Worm (Caenorhabditis elegans) whole organism, L3 larva: ENCODE data around the gene T25D1.1.

Experiments used
- R02D3.7 ChIP-seq: fragments of 150-350 bp; optimal IDR thresholded peaks from 2 replicates; lab custom pipeline; 2014; ENCODE audit warnings: missing biosample characterization, missing genetic modification characterization
- ZK546.5 ChIP-seq: sonication (generic microtip); optimal IDR thresholded peaks from 2 replicates; lab custom pipeline; 2017; ENCODE audit warnings: missing biosample characterization, missing genetic modification characterization
- aly-2 ChIP-seq: fragments of 150-350 bp; optimal IDR thresholded peaks from 2 replicates; lab custom pipeline; 2014; ENCODE audit warnings: missing biosample characterization, missing genetic modification characterization
- ama-1 ChIP-seq: fragments of 150-350 bp; optimal IDR thresholded peaks from 2 replicates; lab custom pipeline; 2018
- ceh-16 ChIP-seq: sonication (generic microtip); optimal IDR thresholded peaks from 2 replicates; lab custom pipeline; 2017; ENCODE audit warnings: missing biosample characterization, missing genetic modification characterization
- ceh-28 ChIP-seq: fragments of 150-350 bp; optimal IDR thresholded peaks from 2 replicates; lab custom pipeline; 2014; ENCODE audit warnings: missing biosample characterization, missing genetic modification reagents, missing genetic modification characterization
- ceh-82 ChIP-seq: fragments of 150-350 bp; optimal IDR thresholded peaks from 2 replicates; lab custom pipeline; 2014; ENCODE audit warnings: missing biosample characterization, missing genetic modification characterization
- ceh-9 ChIP-seq: sonication (generic microtip); optimal IDR thresholded peaks from 2 replicates; lab custom pipeline; 2018; ENCODE audit warnings: missing biosample characterization, missing genetic modification characterization
- egl-27 ChIP-seq: sonication (generic microtip); optimal IDR thresholded peaks from 4 replicates; lab custom pipeline; 2017; ENCODE audit warnings: missing biosample characterization, missing genetic modification reagents, missing genetic modification characterization
- elt-2 ChIP-seq: sonication (generic microtip); optimal IDR thresholded peaks from 2 replicates; lab custom pipeline; 2016; ENCODE audit warnings: missing genetic modification reagents, mild to moderate bottlenecking, missing genetic modification characterization, missing compliant biosample characterization
- elt-3 ChIP-seq, 3 experiments: fragments of 150-350 bp in 1 of 3; sonication (generic microtip) in 2 of 3; optimal IDR thresholded peaks; 2 replicates in 2 of 3; 4 replicates in 1 of 3; lab custom pipeline; 2014 to 2017; ENCODE audit warnings: missing biosample characterization in 3 of 3, missing genetic modification characterization in 3 of 3
- fkh-2 ChIP-seq: fragments of 150-350 bp; optimal IDR thresholded peaks from 2 replicates; lab custom pipeline; 2014; ENCODE audit warnings: missing biosample characterization, missing genetic modification reagents, missing genetic modification characterization
- hmg-11 ChIP-seq: sonication (generic microtip); optimal IDR thresholded peaks from 2 replicates; lab custom pipeline; 2016; ENCODE audit warnings: missing genetic modification characterization, missing compliant biosample characterization
- jun-1 ChIP-seq: fragments of 150-350 bp; optimal IDR thresholded peaks from 2 replicates; lab custom pipeline; 2014; ENCODE audit warnings: missing biosample characterization, missing genetic modification reagents, missing genetic modification characterization
- lin-15B ChIP-seq: fragments of 150-350 bp; optimal IDR thresholded peaks from 2 replicates; lab custom pipeline; 2014; ENCODE audit warnings: missing biosample characterization, missing genetic modification characterization
- lsy-12 ChIP-seq: sonication (generic microtip); optimal IDR thresholded peaks from 2 replicates; lab custom pipeline; 2016; ENCODE audit warnings: mild to moderate bottlenecking, missing genetic modification characterization, missing compliant biosample characterization
- mdl-1 ChIP-seq: fragments of 150-350 bp; optimal IDR thresholded peaks from 2 replicates; lab custom pipeline; 2014; ENCODE audit warnings: missing biosample characterization, missing genetic modification characterization
- mml-1 ChIP-seq: fragments of 150-350 bp; sonication (generic microtip); optimal IDR thresholded peaks from 3 replicates; lab custom pipeline; 2014; ENCODE audit warnings: missing biosample characterization, missing genetic modification characterization
- nfya-1 ChIP-seq: sonication (generic microtip); optimal IDR thresholded peaks from 2 replicates; lab custom pipeline; 2017; ENCODE audit warnings: missing genetic modification characterization, mild to moderate bottlenecking, missing compliant biosample characterization, antibody characterized with exemption, moderate library complexity; ENCODE audit not compliant: insufficient read depth
- nhr-11 ChIP-seq: fragments of 150-350 bp; optimal IDR thresholded peaks from 2 replicates; lab custom pipeline; 2014; ENCODE audit warnings: missing biosample characterization, missing genetic modification characterization
- nhr-12 ChIP-seq: fragments of 150-350 bp; optimal IDR thresholded peaks from 2 replicates; lab custom pipeline; 2014; ENCODE audit warnings: missing biosample characterization, missing genetic modification characterization
- nhr-237 ChIP-seq: fragments of 150-350 bp; optimal IDR thresholded peaks from 2 replicates; lab custom pipeline; 2014; ENCODE audit warnings: missing biosample characterization, missing genetic modification characterization
- nhr-25 ChIP-seq: sonication (generic microtip); optimal IDR thresholded peaks from 2 replicates; lab custom pipeline; 2017; ENCODE audit warnings: missing biosample characterization, missing genetic modification characterization
- nhr-28 ChIP-seq: fragments of 150-350 bp; optimal IDR thresholded peaks from 2 replicates; lab custom pipeline; 2014; ENCODE audit warnings: missing biosample characterization, missing genetic modification characterization
- nhr-43 ChIP-seq: sonication (generic microtip); optimal IDR thresholded peaks from 2 replicates; lab custom pipeline; 2016; ENCODE audit warnings: mild to moderate bottlenecking, missing genetic modification characterization, missing compliant biosample characterization; ENCODE audit not compliant: poor library complexity, severe bottlenecking
- nhr-67 ChIP-seq: fragments of 150-350 bp; optimal IDR thresholded peaks from 2 replicates; lab custom pipeline; 2014; ENCODE audit warnings: missing biosample characterization, missing genetic modification characterization
- nhr-76 ChIP-seq: fragments of 150-350 bp; sonication (generic microtip); optimal IDR thresholded peaks from 5 replicates; lab custom pipeline; 2014; ENCODE audit warnings: missing biosample characterization, missing genetic modification characterization
- nhr-77 ChIP-seq: fragments of 150-350 bp; optimal IDR thresholded peaks from 2 replicates; lab custom pipeline; 2014; ENCODE audit warnings: missing biosample characterization, missing genetic modification characterization
- pha-4 ChIP-seq: fragments of 150-350 bp; optimal IDR thresholded peaks from 2 replicates; lab custom pipeline; 2014; ENCODE audit warnings: missing biosample characterization, missing genetic modification reagents, missing genetic modification characterization
- pqm-1 ChIP-seq: fragments of 150-350 bp; optimal IDR thresholded peaks from 2 replicates; lab custom pipeline; 2017; ENCODE audit warnings: missing biosample characterization, missing genetic modification characterization, inconsistent platforms
- skn-1 ChIP-seq: fragments of 150-350 bp; optimal IDR thresholded peaks from 2 replicates; lab custom pipeline; 2014; ENCODE audit warnings: missing biosample characterization, missing genetic modification characterization
- snpc-4 ChIP-seq: fragments of 150-350 bp; optimal IDR thresholded peaks from 2 replicates; lab custom pipeline; 2014; ENCODE audit warnings: missing biosample characterization, missing genetic modification characterization
- tbx-2 ChIP-seq: sonication (generic microtip); optimal IDR thresholded peaks from 2 replicates; lab custom pipeline; 2016; ENCODE audit warnings: mild to moderate bottlenecking, missing genetic modification characterization, missing compliant biosample characterization
- unc-39 ChIP-seq: sonication (generic microtip); optimal IDR thresholded peaks from 4 replicates; lab custom pipeline; 2017; ENCODE audit warnings: missing biosample characterization, missing genetic modification characterization
- unc-62 ChIP-seq: fragments of 150-350 bp; sonication (generic microtip); optimal IDR thresholded peaks from 4 replicates; lab custom pipeline; 2014; ENCODE audit warnings: missing biosample characterization, missing genetic modification reagents, missing genetic modification characterization
- ztf-11 ChIP-seq: fragments of 150-350 bp; optimal IDR thresholded peaks from 2 replicates; lab custom pipeline; 2014; ENCODE audit warnings: missing biosample characterization, missing genetic modification characterization
- ztf-4 ChIP-seq: fragments of 150-350 bp; optimal IDR thresholded peaks from 2 replicates; lab custom pipeline; 2014; ENCODE audit warnings: missing biosample characterization, missing genetic modification characterization

The T25D1.1 gene

DNA sequence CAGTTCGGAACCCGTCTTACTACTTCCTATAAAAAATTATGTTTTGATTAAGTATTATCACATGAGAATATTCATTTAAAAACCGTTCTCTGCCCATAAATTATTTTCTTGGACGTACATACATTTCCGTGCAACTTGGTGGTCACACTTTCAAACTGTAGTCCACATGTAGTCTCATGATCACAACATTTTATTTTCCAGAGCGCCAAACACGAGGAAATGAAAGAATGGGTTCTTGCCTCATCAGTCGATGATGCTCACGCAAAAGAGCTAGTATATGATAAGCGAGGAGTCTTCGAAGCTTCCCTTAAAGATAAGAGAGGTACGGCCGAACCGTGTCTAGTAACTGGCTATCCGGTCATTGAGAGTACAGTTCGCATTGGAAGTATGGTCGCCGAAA lies 30.9 kb downstream of the T25D1.1 start:
- TF ChIP-seq tbx-2 (tag; lab: Kevin White, UChicago) (no peak), ama-1 (lab: Kevin White, UChicago) (no peak), jun-1 (tag; lab: Kevin White, UChicago) (peak; percentile 54), pqm-1 (tag; lab: Kevin White, UChicago) (peak; percentile 52), nhr-11 (tag; lab: Kevin White, UChicago) (no peak), fkh-2 (tag; lab: Kevin White, UChicago) (no peak), elt-2 (tag; lab: Kevin White, UChicago) (peak; percentile 83), nhr-77 (no peak), skn-1 (tag; lab: Kevin White, UChicago) (no peak), ztf-4 (tag; lab: Kevin White, UChicago) (no peak), nhr-25 (tag; lab: Kevin White, UChicago) (no peak), ceh-9 (no peak), ztf-11 (tag; lab: Kevin White, UChicago) (no peak), ceh-16 (no peak)

DNA sequence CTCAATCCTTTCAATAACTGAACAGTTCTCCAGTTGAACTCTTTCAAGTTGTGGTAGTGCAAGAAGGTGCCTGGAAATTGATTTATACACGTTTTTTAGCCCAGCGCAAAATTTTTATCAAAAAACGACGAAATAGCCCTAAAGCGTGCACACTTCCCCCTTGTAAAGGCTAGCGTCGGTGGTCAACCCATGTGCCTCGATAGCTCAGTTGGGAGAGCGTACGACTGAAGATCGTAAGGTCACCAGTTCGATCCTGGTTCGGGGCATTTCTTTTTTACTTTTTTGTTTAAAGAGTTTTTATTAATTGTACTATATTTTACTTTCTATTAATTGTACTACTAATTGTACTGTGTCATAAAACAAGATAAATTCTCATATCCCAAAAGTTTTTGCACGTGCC lies 31.7 kb downstream of the T25D1.1 start:
- no peak for TF ChIP-seq mml-1 (tag; lab: Kevin White, UChicago)
- no peak for TF ChIP-seq ama-1 (lab: Kevin White, UChicago)
- no peak for TF ChIP-seq R02D3.7 (tag; lab: Kevin White, UChicago)
- TF ChIP-seq nhr-12 (tag; lab: Kevin White, UChicago): no peak
- no peak for TF ChIP-seq unc-39 (tag; lab: Kevin White, UChicago)
- peak; percentile 38 for TF ChIP-seq elt-2 (tag; lab: Kevin White, UChicago)
- TF ChIP-seq nhr-237 (tag; lab: Kevin White, UChicago): no peak
- peak; percentile 10 for TF ChIP-seq nhr-43 (tag; lab: Kevin White, UChicago)
- no peak for TF ChIP-seq elt-3 (tag; optimal IDR thresholded peaks at IDR 0.05; lab: Kevin White, UChicago)
- TF ChIP-seq pha-4 (tag; lab: Kevin White, UChicago): no peak
- TF ChIP-seq ztf-11 (tag; lab: Kevin White, UChicago): no peak
- no peak for TF ChIP-seq egl-27
- peak; percentile 25 for TF ChIP-seq lsy-12 (tag; lab: Kevin White, UChicago)

DNA sequence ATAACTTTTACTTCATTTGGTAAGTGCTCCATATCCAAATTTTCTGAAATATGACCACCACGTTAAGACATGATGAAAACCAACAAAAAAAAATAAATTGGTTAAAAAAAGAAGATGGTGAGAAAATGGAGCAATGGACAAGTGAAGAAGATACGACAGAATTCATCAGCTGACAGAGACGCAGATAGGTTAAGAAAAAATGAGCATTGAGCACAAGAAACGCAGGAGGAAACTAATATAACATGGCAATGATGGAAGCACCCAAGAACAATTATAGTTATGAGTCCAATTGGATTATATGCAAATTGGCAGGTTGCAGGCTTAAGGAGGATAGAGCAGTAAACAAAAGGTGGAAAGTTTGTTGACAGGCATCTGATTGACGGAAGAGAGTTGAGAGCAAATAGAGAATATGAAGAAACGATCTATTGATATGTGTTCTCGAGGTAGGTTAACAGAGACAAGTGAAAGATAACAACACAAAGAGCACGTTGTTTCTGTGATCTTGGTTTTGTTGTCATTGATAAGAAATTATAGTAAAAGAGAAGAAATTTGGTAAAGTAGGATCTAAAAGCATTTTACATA lies 34.3 kb downstream of the T25D1.1 start, which contains the start of gene K08B5.2:
K08B5.2 (minus strand) TSS at position 43 of the 582 bp plus-strand sequence.
- TF ChIP-seq nhr-237 (tag; lab: Kevin White, UChicago) (no peak), ztf-11 (tag; lab: Kevin White, UChicago) (no peak), skn-1 (tag; lab: Kevin White, UChicago) (no peak), nfya-1 (peak; percentile 29), pha-4 (tag; lab: Kevin White, UChicago) (peak; percentile 83), nhr-67 (no peak), ZK546.5 (no peak), ceh-16 (no peak), elt-2 (tag; lab: Kevin White, UChicago) (peak; percentile 72), mdl-1 (tag; lab: Kevin White, UChicago) (no peak), nhr-28 (tag; lab: Kevin White, UChicago) (no peak), pqm-1 (tag; lab: Kevin White, UChicago) (peak; percentile 58), lin-15B (tag; lab: Kevin White, UChicago) (no peak), hmg-11 (tag; lab: Kevin White, UChicago) (no peak), ztf-4 (tag; lab: Kevin White, UChicago) (no peak), nhr-25 (tag; lab: Kevin White, UChicago) (no peak), unc-62 (GFP tag; lab: Kevin White, UChicago) (no peak), nhr-76 (no peak), tbx-2 (tag; lab: Kevin White, UChicago) (no peak), ceh-82 (no peak), nhr-43 (tag; lab: Kevin White, UChicago) (no peak), snpc-4 (no peak), ceh-28 (tag; lab: Kevin White, UChicago) (no peak), aly-2 (tag; lab: Kevin White, UChicago) (no peak), ama-1 (lab: Kevin White, UChicago) (no peak)
- TF ChIP-seq, all 47 proteins: peak for 4
